Fruit fly (Drosophila melanogaster) Kc167 (cell line): ENCODE data around the gene CG17777.

ENCODE experiments used
- Myc ChIP-seq: fragments of >200 bp; optimal IDR thresholded peaks from 2 replicates; lab custom pipeline; 2017; ENCODE audit warnings: missing external identifiers
- Sin3A ChIP-seq: fragments of >200 bp; optimal IDR thresholded peaks from 2 replicates; lab custom pipeline; 2018; ENCODE audit warnings: missing external identifiers
- h ChIP-seq: fragments of >200 bp; optimal IDR thresholded peaks from 3 replicates; lab custom pipeline; 2018; ENCODE audit warnings: missing external identifiers
- psq ChIP-seq: fragments of >200 bp; optimal IDR thresholded peaks from 2 replicates; lab custom pipeline; 2017; ENCODE audit warnings: missing external identifiers

dm6 chrX:2221598-2221997 is 34.9 kb downstream of the CG17777 start:
- TF ChIP-seq h (lab: Kevin White, UChicago) (no peak), psq (lab: Kevin White, UChicago) (no peak), Myc (lab: Kevin White, UChicago) (no peak), Sin3A (lab: Kevin White, UChicago) (no peak)
